Worm (Caenorhabditis elegans): ENCODE data around the gene tmem-184.

The tmem-184 gene

DNA sequence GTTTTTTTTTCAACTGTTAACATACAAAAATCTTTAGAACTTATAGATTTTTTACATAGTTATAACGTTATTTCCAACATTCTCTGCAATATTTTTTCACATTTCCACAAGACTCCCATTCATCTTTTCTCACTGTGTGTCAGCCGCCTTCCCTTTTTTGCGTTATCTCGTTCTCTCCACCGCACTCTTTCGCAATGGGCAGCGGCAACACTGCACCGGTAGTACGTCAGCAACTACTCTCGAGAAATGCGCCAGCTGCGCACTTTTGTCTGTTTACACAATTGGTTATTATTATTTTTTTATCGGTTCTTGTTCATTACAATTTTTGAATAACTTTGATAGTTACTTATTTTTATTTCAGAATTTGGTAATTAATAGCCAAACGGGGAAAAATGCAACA, 40.3 kb upstream of the tmem-184 start, which contains the start of gene C05G5.2 (continued):
- TF ChIP-seq F22D6.2 (tag; optimal IDR thresholded peaks at IDR 0.05) (peak; percentile 15), nhr-27 (tag; optimal IDR thresholded peaks at IDR 0.05) (no peak), F37B4.10 (GFP tag; IDR thresholded peaks at IDR 0.05) (no peak), ztf-26 (tag; optimal IDR thresholded peaks at IDR 0.05) (peak; percentile 70), aptf-3 (GFP tag; IDR thresholded peaks at IDR 0.05) (no peak), unc-130 (GFP tag; optimal IDR thresholded peaks at IDR 0.05) (no peak), ceh-100 (GFP tag; IDR thresholded peaks at IDR 0.05) (no peak), pbrm-1 (GFP tag; IDR thresholded peaks at IDR 0.05) (0 out of 2 replicates have a peak, but pooled peaks have one; percentile 40), ztf-25 (GFP tag; IDR thresholded peaks at IDR 0.05) (no peak), rpc-1 (optimal IDR thresholded peaks at IDR 0.05) (no peak), rpc-1 (tag; optimal IDR thresholded peaks at IDR 0.05) (no peak), nhr-179 (tag; optimal IDR thresholded peaks at IDR 0.05) (no peak)

ce11 chrX:14745218-14745617, 38.6 kb upstream of the tmem-184 start:
- TF ChIP-seq dpff-1 (tag; optimal IDR thresholded peaks at IDR 0.05), result no peak
- no peak for TF ChIP-seq hmg-20 (GFP tag; IDR thresholded peaks at IDR 0.05)
- TF ChIP-seq ceh-79 (tag; optimal IDR thresholded peaks at IDR 0.05), result no peak
- TF ChIP-seq efl-1 (GFP tag; optimal IDR thresholded peaks at IDR 0.05), result no peak
- no peak for TF ChIP-seq F57A8.1 (GFP tag; optimal IDR thresholded peaks at IDR 0.05)
- no peak for TF ChIP-seq lir-1 (GFP tag; conservative IDR thresholded peaks at IDR 0.05)
- no peak for TF ChIP-seq madf-8 (GFP tag; conservative IDR thresholded peaks at IDR 0.05)
- no peak for TF ChIP-seq madf-10 (tag; optimal IDR thresholded peaks at IDR 0.05)
- no peak for TF ChIP-seq pha-4 (tag; optimal IDR thresholded peaks at IDR 0.05)
- no peak for TF ChIP-seq ztf-22 (GFP tag; optimal IDR thresholded peaks at IDR 0.05)
- no peak for TF ChIP-seq lsy-27 (tag; optimal IDR thresholded peaks at IDR 0.05; ENCODE audit: borderline replicate concordance, insufficient read depth)
- TF ChIP-seq aptf-3 (GFP tag; IDR thresholded peaks at IDR 0.05), result no peak
- no peak for TF ChIP-seq madf-6 (GFP tag; IDR thresholded peaks at IDR 0.05)
- TF ChIP-seq tbp1 (GFP tag; optimal IDR thresholded peaks at IDR 0.05), result no peak

DNA sequence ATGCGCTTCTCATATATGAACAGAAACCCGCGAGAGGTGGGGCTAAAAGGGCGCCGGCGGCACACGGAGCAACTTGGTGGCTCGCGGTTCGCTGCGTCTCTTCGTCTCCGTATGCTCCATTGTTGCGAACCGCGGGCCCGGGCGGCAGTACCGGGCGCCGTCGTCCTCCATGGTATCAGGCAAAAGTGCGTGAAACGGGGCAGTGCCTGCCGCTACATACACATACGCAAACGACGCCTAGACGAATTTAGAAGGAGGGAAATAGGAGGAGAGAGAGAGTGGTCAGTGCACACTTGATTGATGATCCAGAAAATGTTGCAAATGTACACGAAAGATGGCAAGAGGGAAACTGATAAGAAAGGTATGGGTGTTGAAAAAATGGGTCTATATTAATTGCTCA, 37.8 kb upstream of the tmem-184 start:
- no peak for TF ChIP-seq snpc-4 (GFP tag; optimal IDR thresholded peaks at IDR 0.05)
- peak in 3 of 4 experiments; percentile 15 to 67 (median 57) for TF ChIP-seq snpc-4 (tag; optimal IDR thresholded peaks at IDR 0.05)
- no peak for TF ChIP-seq attf-5 (GFP tag; optimal IDR thresholded peaks at IDR 0.05)
- no peak for TF ChIP-seq C06A6.2 (GFP tag; conservative IDR thresholded peaks at IDR 0.05)
- peak; percentile 63 for TF ChIP-seq nhr-80 (tag; optimal IDR thresholded peaks at IDR 0.05)
- peak; percentile 89 for TF ChIP-seq zfh-2 (GFP tag; conservative IDR thresholded peaks at IDR 0.05)
- peak; percentile 79 for TF ChIP-seq egrh-3 (GFP tag; IDR thresholded peaks at IDR 0.05)

- TF ChIP-seq F52B5.7 (tag; optimal IDR thresholded peaks at IDR 0.05), result no peak
- no peak for TF ChIP-seq mxl-1 (tag; optimal IDR thresholded peaks at IDR 0.05)
- TF ChIP-seq zfh-2 (GFP tag; conservative IDR thresholded peaks at IDR 0.05), result no peak
- TF ChIP-seq F10E7.11 (tag; optimal IDR thresholded peaks at IDR 0.05), result no peak
- TF ChIP-seq cebp-1 (GFP tag; IDR thresholded peaks at IDR 0.05), result no peak
- TF ChIP-seq cebp-1 (tag; optimal IDR thresholded peaks at IDR 0.05), result no peak
- no peak for TF ChIP-seq zim-3 (tag; optimal IDR thresholded peaks at IDR 0.05)
- TF ChIP-seq ceh-91 (GFP tag; IDR thresholded peaks at IDR 0.05), result no peak
- no peak for TF ChIP-seq K12H6.12 (tag; optimal IDR thresholded peaks at IDR 0.05)
- no peak for TF ChIP-seq attf-6 (GFP tag; IDR thresholded peaks at IDR 0.05)
- no peak for TF ChIP-seq nhr-80 (tag; optimal IDR thresholded peaks at IDR 0.05)
- TF ChIP-seq nfyb-1 (GFP tag; IDR thresholded peaks at IDR 0.05), result no peak
- no peak for TF ChIP-seq C06A6.2 (GFP tag; conservative IDR thresholded peaks at IDR 0.05)
- TF ChIP-seq sdz-38 (tag; optimal IDR thresholded peaks at IDR 0.05), result no peak
These were observed 37.1 kb upstream of the tmem-184 start, which contains the start of gene C05G5.7 for ce11 chrX:14743780-14744179. TSS of gene C05G5.7 (minus strand) at chrX:14743780.

All from whole organism, young adult.